Worm (Caenorhabditis elegans) whole organism, L4 larva: ENCODE results near the gene srx-23.

Experiments
- F10B5.3 ChIP-seq: sonication (generic microtip); optimal IDR thresholded peaks from 2 replicates; lab custom pipeline; 2016; ENCODE audit warnings: mild to moderate bottlenecking, missing genetic modification characterization, missing compliant biosample characterization
- F37D6.2 ChIP-seq: sonication (generic microtip); optimal IDR thresholded peaks from 2 replicates; lab custom pipeline; 2016; ENCODE audit warnings: mild to moderate bottlenecking, missing genetic modification characterization, missing compliant biosample characterization
- T26A8.4 ChIP-seq: fragments of 200-800 bp; sonication (Bioruptor generic); IDR thresholded peaks from 2 replicates; pipeline ENCODE4 v1.3.6; 2022; ENCODE audit warnings: missing genetic modification characterization, missing compliant biosample characterization
- Y105C5A.15 ChIP-seq: fragments of 200-800 bp; sonication (Bioruptor generic); IDR thresholded peaks from 2 replicates; pipeline ENCODE4 v1.3.6; 2022; ENCODE audit warnings: missing genetic modification characterization, missing compliant biosample characterization
- Y48G9A.11 ChIP-seq: fragments of 200-800 bp; sonication (Bioruptor generic); IDR thresholded peaks from 2 replicates; pipeline ENCODE4 v1.3.6; 2022; ENCODE audit warnings: missing genetic modification reagents, missing genetic modification characterization, missing compliant biosample characterization
- Y75B8A.6 ChIP-seq: fragments of 200-800 bp; sonication (Bioruptor generic); IDR thresholded peaks from 2 replicates; pipeline ENCODE4 v1.3.6; 2022; ENCODE audit warnings: missing genetic modification reagents, missing genetic modification characterization, missing compliant biosample characterization
- ZK337.2 ChIP-seq: fragments of 200-800 bp; sonication (Bioruptor generic); IDR thresholded peaks from 2 replicates; pipeline ENCODE4 v1.3.6; 2022; ENCODE audit warnings: missing genetic modification reagents, missing genetic modification characterization, missing compliant biosample characterization
- ZK546.5 ChIP-seq, 2 experiments: sonication (generic microtip); optimal IDR thresholded peaks; 2 replicates each; lab custom pipeline; 2017; ENCODE audit warnings: missing biosample characterization in 2 of 2, missing genetic modification characterization in 2 of 2
- aly-2 ChIP-seq: sonication (generic microtip); optimal IDR thresholded peaks from 2 replicates; lab custom pipeline; 2018; ENCODE audit warnings: missing biosample characterization, missing genetic modification characterization
- attf-4 ChIP-seq: sonication (generic microtip); optimal IDR thresholded peaks from 3 replicates; lab custom pipeline; 2017; ENCODE audit warnings: missing biosample characterization, missing genetic modification characterization
- ceh-82 ChIP-seq: sonication (generic microtip); optimal IDR thresholded peaks from 2 replicates; lab custom pipeline; 2017; ENCODE audit warnings: missing biosample characterization, missing genetic modification characterization
- cey-2 ChIP-seq: sonication (generic microtip); optimal IDR thresholded peaks from 3 replicates; lab custom pipeline; 2017; ENCODE audit warnings: missing genetic modification characterization, mild to moderate bottlenecking, missing compliant biosample characterization, antibody characterized with exemption, borderline replicate concordance; ENCODE audit not compliant: insufficient read depth
- daf-16 ChIP-seq, 3 experiments: sonication (generic microtip); optimal IDR thresholded peaks; 2 replicates each; lab custom pipeline; 2016 to 2017; ENCODE audit warnings: missing genetic modification characterization in 3 of 3, missing genetic modification reagents in 3 of 3, mild to moderate bottlenecking in 2 of 3, missing compliant biosample characterization in 2 of 3, missing biosample characterization in 1 of 3, moderate library complexity in 1 of 3
- daf-19 ChIP-seq: fragments of 200-800 bp; sonication (Bioruptor generic); conservative IDR thresholded peaks from 2 replicates; pipeline ENCODE4 v1.3.6; 2022; ENCODE audit warnings: missing genetic modification characterization, missing compliant biosample characterization
- daf-8 ChIP-seq: fragments of 200-800 bp; sonication (Bioruptor generic); IDR thresholded peaks from 2 replicates; pipeline ENCODE4 v1.3.6; 2022; ENCODE audit warnings: missing genetic modification characterization, missing compliant biosample characterization
- dpl-1 ChIP-seq: fragments of 150-350 bp; optimal IDR thresholded peaks from 2 replicates; lab custom pipeline; 2014; ENCODE audit warnings: missing biosample characterization, missing genetic modification reagents, missing genetic modification characterization
- duxl-1 ChIP-seq: sonication (generic microtip); optimal IDR thresholded peaks from 2 replicates; lab custom pipeline; 2016; ENCODE audit warnings: mild to moderate bottlenecking, missing genetic modification characterization, moderate library complexity, missing compliant biosample characterization; ENCODE audit not compliant: poor library complexity
- dve-1 ChIP-seq: sonication (generic microtip); optimal IDR thresholded peaks from 2 replicates; lab custom pipeline; 2017; ENCODE audit warnings: antibody characterized with exemption, mild to moderate bottlenecking, missing genetic modification characterization, missing compliant biosample characterization; ENCODE audit not compliant: insufficient read depth
- egl-27 ChIP-seq: sonication (generic microtip); optimal IDR thresholded peaks from 3 replicates; lab custom pipeline; 2017; ENCODE audit warnings: missing biosample characterization, missing genetic modification reagents, missing genetic modification characterization
- egl-43 ChIP-seq: fragments of 200-800 bp; sonication (Bioruptor generic); IDR thresholded peaks from 2 replicates; pipeline ENCODE4 v1.3.6; 2022; ENCODE audit warnings: missing genetic modification reagents, missing genetic modification characterization, missing compliant biosample characterization
- fos-1 ChIP-seq: fragments of 150-350 bp; optimal IDR thresholded peaks from 2 replicates; lab custom pipeline; 2014; ENCODE audit warnings: missing biosample characterization, missing genetic modification characterization
- hlh-11 ChIP-seq: fragments of 200-800 bp; sonication (Bioruptor generic); optimal IDR thresholded peaks from 2 replicates; lab custom pipeline; 2018; ENCODE audit warnings: mild to moderate bottlenecking, missing genetic modification characterization, missing compliant biosample characterization
- jun-1 ChIP-seq: fragments of 150-350 bp; optimal IDR thresholded peaks from 2 replicates; lab custom pipeline; 2014; ENCODE audit warnings: missing biosample characterization, missing genetic modification reagents, missing genetic modification characterization
- lim-7 ChIP-seq: fragments of 200-800 bp; sonication (Bioruptor generic); IDR thresholded peaks from 2 replicates; pipeline ENCODE4 v1.3.6; 2022; ENCODE audit warnings: missing genetic modification characterization, missing compliant biosample characterization
- lin-13 ChIP-seq: fragments of 150-350 bp; optimal IDR thresholded peaks from 2 replicates; lab custom pipeline; 2014; ENCODE audit warnings: missing biosample characterization, missing genetic modification reagents, missing genetic modification characterization
- lin-15B ChIP-seq: fragments of 150-350 bp; sonication (generic microtip); optimal IDR thresholded peaks from 3 replicates; lab custom pipeline; 2014; ENCODE audit warnings: missing biosample characterization, missing genetic modification characterization
- lin-29 ChIP-seq: fragments of 200-800 bp; sonication (Bioruptor generic); IDR thresholded peaks from 2 replicates; pipeline ENCODE4 v1.3.6; 2022; ENCODE audit warnings: missing genetic modification reagents, missing genetic modification characterization, missing compliant biosample characterization
- lin-38 ChIP-seq: fragments of 200-800 bp; sonication (Bioruptor generic); IDR thresholded peaks from 2 replicates; pipeline ENCODE4 v1.3.6; 2022; ENCODE audit warnings: missing genetic modification reagents, missing genetic modification characterization, missing compliant biosample characterization
- lsy-2 ChIP-seq, 2 experiments: fragments of 150-350 bp in 1 of 2; sonication (generic microtip) in 1 of 2; optimal IDR thresholded peaks; 2 replicates each; lab custom pipeline; 2014 to 2017; ENCODE audit warnings: missing biosample characterization in 2 of 2, missing genetic modification characterization in 2 of 2
- mdl-1 ChIP-seq, 2 experiments: fragments of 150-350 bp in 1 of 2; sonication (generic microtip) in 1 of 2; optimal IDR thresholded peaks; 2 replicates each; lab custom pipeline; 2014 to 2017; ENCODE audit warnings: missing biosample characterization in 2 of 2, missing genetic modification characterization in 2 of 2
- mxl-3 ChIP-seq: fragments of 200-800 bp; sonication (Bioruptor generic); optimal IDR thresholded peaks from 2 replicates; lab custom pipeline; 2018; ENCODE audit warnings: mild to moderate bottlenecking, missing genetic modification characterization, missing compliant biosample characterization
- nhr-10 ChIP-seq: fragments of 150-350 bp; optimal IDR thresholded peaks from 2 replicates; lab custom pipeline; 2014; ENCODE audit warnings: missing biosample characterization, missing genetic modification characterization
- nhr-11 ChIP-seq: fragments of 150-350 bp; optimal IDR thresholded peaks from 2 replicates; lab custom pipeline; 2014; ENCODE audit warnings: missing biosample characterization, missing genetic modification characterization
- nhr-25 ChIP-seq: sonication (generic microtip); optimal IDR thresholded peaks from 2 replicates; lab custom pipeline; 2017; ENCODE audit warnings: missing genetic modification characterization, mild to moderate bottlenecking, missing compliant biosample characterization, antibody characterized with exemption, moderate library complexity, borderline replicate concordance; ENCODE audit not compliant: insufficient read depth
- nhr-28 ChIP-seq: fragments of 150-350 bp; optimal IDR thresholded peaks from 2 replicates; lab custom pipeline; 2014; ENCODE audit warnings: missing biosample characterization, missing genetic modification characterization
- nhr-41 ChIP-seq: fragments of 200-800 bp; sonication (Bioruptor generic); IDR thresholded peaks from 2 replicates; pipeline ENCODE4 v1.3.6; 2022; ENCODE audit warnings: missing genetic modification reagents, missing genetic modification characterization, missing compliant biosample characterization
- nhr-48 ChIP-seq: sonication (generic microtip); optimal IDR thresholded peaks from 2 replicates; lab custom pipeline; 2016; ENCODE audit warnings: mild to moderate bottlenecking, missing genetic modification characterization, missing compliant biosample characterization
- nhr-6 ChIP-seq: fragments of 150-350 bp; optimal IDR thresholded peaks from 2 replicates; lab custom pipeline; 2014; ENCODE audit warnings: missing biosample characterization, missing genetic modification characterization
- pha-4 ChIP-seq, 2 experiments: fragments of 150-350 bp in 1 of 2; fragments of 200-800 bp in 1 of 2; sonication (Bioruptor generic) in 1 of 2; IDR thresholded peaks in 1 of 2; optimal IDR thresholded peaks in 1 of 2; 2 replicates each; pipeline versions ENCODE4 v1.3.6 to Lab custom; 2014 to 2022; ENCODE audit warnings: missing genetic modification characterization in 2 of 2, missing genetic modification reagents in 2 of 2, missing biosample characterization in 1 of 2, missing compliant biosample characterization in 1 of 2
- pqm-1 ChIP-seq: sonication (generic microtip); optimal IDR thresholded peaks from 2 replicates; lab custom pipeline; 2017; ENCODE audit warnings: missing biosample characterization, missing genetic modification characterization
- rbr-2 ChIP-seq: sonication (generic microtip); optimal IDR thresholded peaks from 2 replicates; lab custom pipeline; 2016; ENCODE audit warnings: missing genotype, missing genetic modification characterization, missing compliant biosample characterization
- set-16 ChIP-seq: fragments of 200-800 bp; sonication (Bioruptor generic); IDR thresholded peaks from 2 replicates; pipeline ENCODE4 v1.3.6; 2022; ENCODE audit warnings: missing genetic modification reagents, missing genetic modification characterization, missing compliant biosample characterization
- spr-1 ChIP-seq: sonication (generic microtip); optimal IDR thresholded peaks from 2 replicates; lab custom pipeline; 2016; ENCODE audit warnings: mild to moderate bottlenecking, missing genetic modification characterization, missing compliant biosample characterization
- tag-97 ChIP-seq: fragments of 200-800 bp; sonication (Bioruptor generic); IDR thresholded peaks from 2 replicates; pipeline ENCODE4 v1.3.6; 2022; ENCODE audit warnings: missing genetic modification characterization, missing compliant biosample characterization
- tra-1 ChIP-seq: fragments of 200-800 bp; sonication (Bioruptor generic); IDR thresholded peaks from 2 replicates; pipeline ENCODE4 v1.3.6; 2022; ENCODE audit warnings: missing genetic modification reagents, missing genetic modification characterization, missing compliant biosample characterization
- vab-7 ChIP-seq: fragments of 200-800 bp; sonication (Bioruptor generic); IDR thresholded peaks from 2 replicates; pipeline ENCODE4 v1.3.6; 2022; ENCODE audit warnings: missing genetic modification reagents, missing genetic modification characterization, missing compliant biosample characterization
- zag-1 ChIP-seq: fragments of 150-350 bp; optimal IDR thresholded peaks from 2 replicates; lab custom pipeline; 2014; ENCODE audit warnings: missing biosample characterization, missing genetic modification characterization
- zfp-3 ChIP-seq: fragments of 200-800 bp; sonication (Bioruptor generic); conservative IDR thresholded peaks from 2 replicates; pipeline ENCODE4 v1.3.6; 2022; ENCODE audit warnings: missing genetic modification reagents, missing genetic modification characterization, missing compliant biosample characterization

srx-23 gene

DNA sequence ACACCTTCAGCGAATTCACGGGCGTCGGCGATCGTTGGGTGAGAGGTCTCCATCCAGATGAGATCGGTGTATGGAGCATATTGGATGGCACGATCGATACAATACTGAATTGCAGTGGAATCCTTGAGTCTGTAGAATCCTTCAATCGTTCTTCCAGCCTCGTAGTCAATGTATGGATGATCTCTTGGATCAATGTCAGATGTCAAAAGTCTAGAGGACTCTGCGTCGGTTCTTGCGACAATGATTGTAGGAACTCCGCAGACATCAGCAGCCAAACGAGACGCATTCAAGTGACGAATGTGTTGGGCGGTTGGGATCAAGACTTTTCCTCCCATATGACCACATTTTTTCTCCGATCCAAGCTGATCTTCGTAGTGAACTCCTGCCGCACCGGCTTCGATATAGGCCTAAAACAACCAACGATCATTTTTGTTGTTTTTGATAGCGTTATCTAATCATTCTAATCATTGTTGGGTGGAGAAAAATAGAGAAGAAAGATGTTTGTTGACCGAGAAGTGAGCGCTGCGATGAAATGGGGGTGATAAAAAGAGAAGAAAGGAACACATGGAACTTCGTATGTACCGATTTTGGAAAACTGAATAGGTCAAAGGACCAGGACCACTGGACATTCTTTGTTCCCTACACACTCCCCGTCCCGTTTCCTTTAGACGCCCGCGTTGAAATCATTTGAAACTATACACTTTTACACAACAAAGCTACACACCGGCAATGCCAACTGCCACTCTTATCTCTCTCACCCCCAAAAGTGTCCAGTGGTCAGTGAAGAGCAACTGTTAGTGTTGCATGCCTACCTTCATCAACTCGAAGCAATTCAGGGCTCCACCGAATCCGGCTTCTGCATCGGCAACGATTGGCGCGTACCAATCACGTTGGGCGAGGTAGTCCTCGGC lies 44.7 kb downstream of the srx-23 start (continued):
- TF ChIP-seq ceh-82 (no peak), nhr-11 (tag; lab: Kevin White, UChicago) (no peak), daf-8 (GFP tag; lab: Robert Waterston, UW) (no peak), lsy-2 (tag; optimal IDR thresholded peaks at IDR 0.05; lab: Kevin White, UChicago) (no peak), duxl-1 (no peak), Y48G9A.11 (GFP tag; lab: Robert Waterston, UW) (no peak), ZK546.5 (tag; optimal IDR thresholded peaks at IDR 0.05; lab: Kevin White, UChicago) (no peak), lim-7 (GFP tag; lab: Robert Waterston, UW) (0 out of 2 replicates have a peak, but pooled peaks have one; percentile 8), jun-1 (no peak), dpl-1 (no peak), nhr-28 (peak; percentile 26), dve-1 (peak; percentile 43), hlh-11 (tag; lab: Kevin White, UChicago) (no peak), rbr-2 (tag; lab: Kevin White, UChicago) (no peak), egl-43 (GFP tag; lab: Robert Waterston, UW) (no peak), Y105C5A.15 (GFP tag; lab: Robert Waterston, UW) (no peak), nhr-10 (peak; percentile 22), vab-7 (no peak), daf-19 (GFP tag; lab: Robert Waterston, UW) (0 out of 2 replicates have a peak, but pooled peaks have one; percentile 38), lin-15B (tag; lab: Kevin White, UChicago) (no peak), spr-1 (no peak), set-16 (no peak), pha-4 (GFP tag; IDR thresholded peaks at IDR 0.05; lab: Robert Waterston, UW) (peak; percentile 18; the same call in 1 of the 2 replicates), pha-4 (tag; optimal IDR thresholded peaks at IDR 0.05; lab: Kevin White, UChicago) (no peak), lin-38 (0 out of 2 replicates have a peak, but pooled peaks have one; percentile 3), zag-1 (tag; lab: Kevin White, UChicago) (no peak), lin-29 (GFP tag; lab: Robert Waterston, UW) (no peak; the same call in 1 of the 2 replicates), attf-4 (tag; lab: Kevin White, UChicago) (no peak), tag-97 (no peak), egl-27 (tag; lab: Kevin White, UChicago) (no peak), aly-2 (tag; lab: Kevin White, UChicago) (no peak), daf-16 (GFP tag; optimal IDR thresholded peaks at IDR 0.05; lab: Kevin White, UChicago) (peak in 1 of 2 experiments; percentile 6), daf-16 (tag; optimal IDR thresholded peaks at IDR 0.05; lab: Kevin White, UChicago) (no peak), F37D6.2 (tag; lab: Kevin White, UChicago) (no peak), T26A8.4 (GFP tag; lab: Robert Waterston, UW) (peak; percentile 27; the same call in 1 of the 2 replicates), Y75B8A.6 (GFP tag; lab: Robert Waterston, UW) (no peak), cey-2 (tag; lab: Kevin White, UChicago) (no peak), mdl-1 (tag; optimal IDR thresholded peaks at IDR 0.05; lab: Kevin White, UChicago) (no peak), nhr-41 (no peak), ZK337.2 (GFP tag; lab: Robert Waterston, UW) (no peak), zfp-3 (peak; percentile 41; the same call in 1 of the 2 replicates), mxl-3 (no peak), F10B5.3 (tag; lab: Kevin White, UChicago) (no peak), pqm-1 (tag; lab: Kevin White, UChicago) (peak; percentile 44), lin-13 (no peak), nhr-25 (tag; lab: Kevin White, UChicago) (no peak), tra-1 (GFP tag; lab: Robert Waterston, UW) (no peak), nhr-6 (tag; lab: Kevin White, UChicago) (no peak), fos-1 (no peak), nhr-48 (tag; lab: Kevin White, UChicago) (no peak)
